Fruit fly (Drosophila melanogaster) whole organism, embryonic: Measurements from ENCODE around the gene CG13694.

Source experiments
- Atf-2 ChIP-seq: fragments of 200-800 bp; sonication (Bioruptor generic); optimal IDR thresholded peaks from 2 replicates; lab custom pipeline; 2016; ENCODE audit warnings: missing biosample characterization, missing genetic modification characterization
- BEAF-32 ChIP-seq: fragments of 200-800 bp; sonication (Bioruptor generic); optimal IDR thresholded peaks from 3 replicates; lab custom pipeline; 2017; ENCODE audit warnings: missing biosample characterization, missing genetic modification characterization, mild to moderate bottlenecking, moderate library complexity, missing genetic modification reagents
- Bgb ChIP-seq: fragments of 200-800 bp; sonication (Bioruptor generic); IDR thresholded peaks from 2 replicates; pipeline ENCODE4 v1.3.6; 2022; ENCODE audit warnings: missing biosample characterization, missing genetic modification characterization; ENCODE audit not compliant: partially characterized antibody
- C15 ChIP-seq: fragments of 200-800 bp; sonication (Bioruptor generic); IDR thresholded peaks from 3 replicates; pipeline ENCODE4 v1.3.6; 2022; ENCODE audit warnings: missing biosample characterization, missing genetic modification characterization
- CG1024 ChIP-seq: fragments of 200-800 bp; sonication (Bioruptor generic); IDR thresholded peaks from 2 replicates; pipeline ENCODE4 v1.3.6; 2022; ENCODE audit warnings: missing biosample characterization, missing genetic modification characterization
- CG10565 ChIP-seq: fragments of 200-800 bp; sonication (Bioruptor generic); optimal IDR thresholded peaks from 3 replicates; lab custom pipeline; 2016; ENCODE audit warnings: missing biosample characterization, mild to moderate bottlenecking, missing genetic modification characterization
- CG11085 ChIP-seq: fragments of 200-800 bp; sonication (Bioruptor generic); IDR thresholded peaks from 2 replicates; pipeline ENCODE4 v1.3.6; 2022; ENCODE audit warnings: missing biosample characterization, missing genetic modification characterization
- CG12155 ChIP-seq: fragments of 200-800 bp; sonication (Bioruptor generic); optimal IDR thresholded peaks from 3 replicates; lab custom pipeline; 2016; ENCODE audit warnings: missing biosample characterization, missing genetic modification characterization
- CG14667 ChIP-seq: fragments of 200-800 bp; sonication (Bioruptor generic); IDR thresholded peaks from 2 replicates; pipeline ENCODE4 v1.3.6; 2022; ENCODE audit warnings: missing biosample characterization, missing genetic modification characterization
- CG15601 ChIP-seq: fragments of 200-800 bp; sonication (Bioruptor generic); optimal IDR thresholded peaks from 3 replicates; lab custom pipeline; 2019; ENCODE audit warnings: missing biosample characterization, mild to moderate bottlenecking, missing genetic modification characterization, moderate library complexity
- CG16813 ChIP-seq: fragments of 200-800 bp; sonication (Bioruptor generic); IDR thresholded peaks from 3 replicates; pipeline ENCODE4 v1.3.6; 2022; ENCODE audit warnings: missing biosample characterization, missing genetic modification characterization; ENCODE audit not compliant: partially characterized antibody
- CG17361 ChIP-seq: fragments of 200-800 bp; sonication (Bioruptor generic); IDR thresholded peaks from 3 replicates; pipeline ENCODE4 v1.3.6; 2022; ENCODE audit warnings: missing biosample characterization, missing genetic modification characterization
- CG18599 ChIP-seq: fragments of 200-800 bp; sonication (Bioruptor generic); optimal IDR thresholded peaks from 3 replicates; lab custom pipeline; 2017; ENCODE audit warnings: missing biosample characterization, missing genetic modification characterization, mild to moderate bottlenecking, moderate library complexity, missing genetic modification reagents
- CG2712 ChIP-seq: fragments of 200-800 bp; optimal IDR thresholded peaks from 3 replicates; lab custom pipeline; 2019; ENCODE audit warnings: missing biosample characterization, mild to moderate bottlenecking, missing genetic modification characterization, moderate library complexity
- CG30403 ChIP-seq: fragments of 200-800 bp; sonication (Bioruptor generic); optimal IDR thresholded peaks from 3 replicates; lab custom pipeline; 2016; ENCODE audit warnings: missing biosample characterization, missing genetic modification characterization
- CG3847 ChIP-seq: fragments of 200-800 bp; sonication (Bioruptor generic); IDR thresholded peaks from 2 replicates; pipeline ENCODE4 v1.3.6; 2022; ENCODE audit warnings: missing biosample characterization, missing genetic modification characterization
- CG4282 ChIP-seq: fragments of 200-800 bp; sonication (Bioruptor generic); optimal IDR thresholded peaks from 2 replicates; lab custom pipeline; 2016; ENCODE audit warnings: missing biosample characterization, missing genetic modification characterization
- CG4707 ChIP-seq: fragments of 200-800 bp; sonication (Bioruptor generic); optimal IDR thresholded peaks from 2 replicates; lab custom pipeline; 2018; ENCODE audit warnings: missing biosample characterization, mild to moderate bottlenecking, missing genetic modification characterization, moderate library complexity
- CG8281 ChIP-seq: fragments of 200-800 bp; sonication (Bioruptor generic); optimal IDR thresholded peaks from 2 replicates; lab custom pipeline; 2018; ENCODE audit warnings: missing biosample characterization, mild to moderate bottlenecking, missing genetic modification characterization, moderate library complexity
- CG9609 ChIP-seq: fragments of 200-800 bp; sonication (Bioruptor generic); optimal IDR thresholded peaks from 3 replicates; lab custom pipeline; 2016; ENCODE audit warnings: missing biosample characterization, missing genetic modification characterization
- CG9876 ChIP-seq: fragments of 200-800 bp; sonication (Bioruptor generic); optimal IDR thresholded peaks from 2 replicates; lab custom pipeline; 2016; ENCODE audit warnings: missing biosample characterization, missing genetic modification characterization
- CrebB ChIP-seq: fragments of 200-800 bp; sonication (Bioruptor generic); optimal IDR thresholded peaks from 3 replicates; lab custom pipeline; 2018; ENCODE audit warnings: missing biosample characterization, mild to moderate bottlenecking, missing genetic modification characterization
- Dad ChIP-seq: fragments of 200-800 bp; sonication (Bioruptor generic); optimal IDR thresholded peaks from 3 replicates; lab custom pipeline; 2016; ENCODE audit warnings: missing biosample characterization, missing genetic modification characterization
- Dbx ChIP-seq: fragments of 200-800 bp; sonication (Bioruptor generic); IDR thresholded peaks from 3 replicates; pipeline ENCODE4 v1.3.6; 2022; ENCODE audit warnings: missing biosample characterization, missing genetic modification characterization
- Hsf ChIP-seq: fragments of 200-800 bp; sonication (Bioruptor generic); optimal IDR thresholded peaks from 3 replicates; lab custom pipeline; 2016; ENCODE audit warnings: missing biosample characterization, missing genetic modification characterization
- MTF-1 ChIP-seq: fragments of 200-800 bp; sonication (Bioruptor generic); optimal IDR thresholded peaks from 2 replicates; lab custom pipeline; 2018; ENCODE audit warnings: missing biosample characterization, mild to moderate bottlenecking, missing genetic modification characterization, borderline replicate concordance
- Med ChIP-seq: fragments of 200-800 bp; sonication (Bioruptor generic); peaks from one replicate; lab custom pipeline; 2016; ENCODE audit warnings: missing biosample characterization, missing genetic modification characterization, mild to moderate bottlenecking, inconsistent platforms, moderate library complexity
- Nf-YA ChIP-seq: fragments of 200-800 bp; sonication (Bioruptor generic); IDR thresholded peaks from 2 replicates; pipeline ENCODE4 v1.3.6; 2022; ENCODE audit warnings: missing biosample characterization, missing genetic modification characterization
- Optix ChIP-seq: fragments of 200-800 bp; sonication (Bioruptor generic); IDR thresholded peaks from 3 replicates; pipeline ENCODE4 v1.3.6; 2022; ENCODE audit warnings: missing biosample characterization, missing genetic modification characterization
- Usf ChIP-seq: fragments of 200-800 bp; sonication (Bioruptor generic); optimal IDR thresholded peaks from 2 replicates; lab custom pipeline; 2017; ENCODE audit warnings: missing genotype, missing biosample characterization, missing genetic modification characterization
- ab ChIP-seq: fragments of 200-800 bp; sonication (Bioruptor generic); optimal IDR thresholded peaks from 2 replicates; lab custom pipeline; 2016; ENCODE audit warnings: missing biosample characterization, missing genetic modification characterization
- al ChIP-seq: fragments of 200-800 bp; sonication (Bioruptor generic); IDR thresholded peaks from 2 replicates; pipeline ENCODE4 v1.3.6; 2022; ENCODE audit warnings: missing biosample characterization, missing genetic modification characterization
- amos ChIP-seq: fragments of 200-800 bp; sonication (Bioruptor generic); IDR thresholded peaks from 2 replicates; pipeline ENCODE4 v1.3.6; 2022; ENCODE audit warnings: missing biosample characterization, missing genetic modification characterization; ENCODE audit not compliant: partially characterized antibody
- ara ChIP-seq: fragments of 200-800 bp; sonication (Bioruptor generic); IDR thresholded peaks from 2 replicates; pipeline ENCODE4 v1.3.6; 2022; ENCODE audit warnings: missing biosample characterization, missing genetic modification characterization
- bcd ChIP-seq: fragments of 200-800 bp; sonication (Bioruptor generic); optimal IDR thresholded peaks from 2 replicates; lab custom pipeline; 2017; ENCODE audit warnings: missing biosample characterization, mild to moderate bottlenecking, missing genetic modification characterization
- br ChIP-seq: fragments of >200 bp; optimal IDR thresholded peaks from 2 replicates; lab custom pipeline; 2017
- caup ChIP-seq: fragments of 200-800 bp; sonication (Bioruptor generic); optimal IDR thresholded peaks from 3 replicates; lab custom pipeline; 2017; ENCODE audit warnings: missing biosample characterization, mild to moderate bottlenecking, missing genetic modification characterization, moderate library complexity; ENCODE audit not compliant: severe bottlenecking
- ewg ChIP-seq: fragments of 200-800 bp; sonication (Bioruptor generic); optimal IDR thresholded peaks from 3 replicates; lab custom pipeline; 2017; ENCODE audit warnings: mild to moderate bottlenecking, missing biosample characterization, missing genetic modification reagents, missing genetic modification characterization
- eyg ChIP-seq: fragments of 200-800 bp; sonication (Bioruptor generic); optimal IDR thresholded peaks from 3 replicates; lab custom pipeline; 2016; ENCODE audit warnings: missing biosample characterization, missing genetic modification characterization
- gro ChIP-seq: fragments of 200-800 bp; sonication (Bioruptor generic); optimal IDR thresholded peaks from 2 replicates; lab custom pipeline; 2016; ENCODE audit warnings: missing biosample characterization, missing genetic modification characterization
- gt ChIP-seq: fragments of 200-800 bp; sonication (Bioruptor generic); IDR thresholded peaks from 2 replicates; pipeline ENCODE4 v1.3.6; 2022; ENCODE audit warnings: missing biosample characterization, missing genetic modification characterization
- insv ChIP-seq, 2 experiments: fragments of 200-800 bp; sonication (Bioruptor generic); optimal IDR thresholded peaks; 3 replicates each; lab custom pipeline; 2016 to 2018; ENCODE audit warnings: missing biosample characterization in 2 of 2, missing genetic modification characterization in 2 of 2
- inv ChIP-seq: fragments of 200-800 bp; sonication (Bioruptor generic); IDR thresholded peaks from 2 replicates; pipeline ENCODE4 v1.3.6; 2022; ENCODE audit warnings: missing biosample characterization, missing genetic modification characterization; ENCODE audit not compliant: partially characterized antibody
- jing ChIP-seq: fragments of 200-800 bp; sonication (Bioruptor generic); optimal IDR thresholded peaks from 2 replicates; lab custom pipeline; 2018; ENCODE audit warnings: missing biosample characterization, mild to moderate bottlenecking, missing genetic modification characterization
- lbe ChIP-seq: fragments of 200-800 bp; sonication (Bioruptor generic); optimal IDR thresholded peaks from 2 replicates; lab custom pipeline; 2016; ENCODE audit warnings: missing biosample characterization, mild to moderate bottlenecking, missing genetic modification characterization
- lola ChIP-seq, 3 experiments: fragments of >200 bp in 2 of 3; fragments of 200-800 bp in 1 of 3; sonication (Bioruptor generic) in 1 of 3; optimal IDR thresholded peaks; 2 replicates each; lab custom pipeline; 2017 to 2019; ENCODE audit warnings: missing biosample characterization in 3 of 3, missing genetic modification characterization in 3 of 3, mild to moderate bottlenecking in 1 of 3, moderate library complexity in 1 of 3
- nom ChIP-seq: fragments of 200-800 bp; sonication (Bioruptor generic); optimal IDR thresholded peaks from 2 replicates; lab custom pipeline; 2017; ENCODE audit warnings: missing biosample characterization, missing genetic modification characterization, mild to moderate bottlenecking, moderate library complexity, missing genetic modification reagents
- pho ChIP-seq: fragments of 200-800 bp; sonication (Bioruptor generic); optimal IDR thresholded peaks from 2 replicates; lab custom pipeline; 2016; ENCODE audit warnings: missing biosample characterization, missing genetic modification characterization
- tx ChIP-seq: fragments of 200-800 bp; sonication (Bioruptor generic); optimal IDR thresholded peaks from 2 replicates; lab custom pipeline; 2016; ENCODE audit warnings: missing biosample characterization, missing genetic modification characterization
- unpg ChIP-seq: fragments of 200-800 bp; sonication (Bioruptor generic); optimal IDR thresholded peaks from 3 replicates; lab custom pipeline; 2018; ENCODE audit warnings: missing biosample characterization, mild to moderate bottlenecking, missing genetic modification characterization, moderate library complexity

Gene CG13694

dm6 chr2L:87255-87723, 29.0 kb downstream of the CG13694 start, which contains the start of gene net (continued):
- TF ChIP-seq lola (GFP tag; optimal IDR thresholded peaks at IDR 0.05; lab: Kevin White, UChicago) (peak in 1 of 3 experiments; percentile 69), Dbx (GFP tag; lab: Robert Waterston, UW) (peak; percentile 58), CG3847 (GFP tag; lab: Robert Waterston, UW) (no peak; the same call in 1 of the 2 replicates), ara (peak; percentile 58; the same call in 1 of the 2 replicates), CG17361 (GFP tag; lab: Robert Waterston, UW) (peak; percentile 77), Optix (GFP tag; lab: Robert Waterston, UW) (no peak), insv (GFP tag; optimal IDR thresholded peaks at IDR 0.05; lab: Kevin White, UChicago) (peak in 1 of 2 experiments; percentile 52), CG1024 (GFP tag; lab: Robert Waterston, UW) (no peak), CG11085 (no peak), tx (GFP tag; lab: Kevin White, UChicago) (no peak), Nf-YA (no peak), Usf (no peak), Atf-2 (GFP tag; lab: Kevin White, UChicago) (no peak), lbe (GFP tag; lab: Kevin White, UChicago) (peak; percentile 56), MTF-1 (no peak), gro (GFP tag; lab: Kevin White, UChicago) (no peak), nom (GFP tag; lab: Kevin White, UChicago) (peak; percentile 62), CG30403 (GFP tag; lab: Kevin White, UChicago) (peak; percentile 73), eyg (GFP tag; lab: Kevin White, UChicago) (no peak), al (GFP tag; lab: Robert Waterston, UW) (no peak; the same call in 1 of the 2 replicates), gt (GFP tag; lab: Robert Waterston, UW) (no peak), CG4282 (GFP tag; lab: Kevin White, UChicago) (no peak), CG12155 (peak; percentile 47), CG15601 (peak; percentile 92), jing (GFP tag; lab: Kevin White, UChicago) (peak; percentile 14), CG18599 (GFP tag; lab: Kevin White, UChicago) (peak; percentile 89), caup (peak; percentile 69), CG9609 (GFP tag; lab: Kevin White, UChicago) (no peak), CG4707 (GFP tag; lab: Kevin White, UChicago) (peak; percentile 31), CG8281 (tag; lab: Kevin White, UChicago) (peak; percentile 58), Hsf (GFP tag; lab: Kevin White, UChicago) (peak; percentile 9), amos (GFP tag; lab: Robert Waterston, UW) (no peak), bcd (peak; percentile 73), BEAF-32 (GFP tag; lab: Kevin White, UChicago) (no peak), ewg (GFP tag; lab: Kevin White, UChicago) (peak; percentile 38), Med (GFP tag; lab: Kevin White, UChicago) (peak; percentile 84), CG9876 (GFP tag; lab: Kevin White, UChicago) (no peak), CG2712 (tag; lab: Kevin White, UChicago) (peak; percentile 80), br (no peak), unpg (GFP tag; lab: Kevin White, UChicago) (peak; percentile 63), CG14667 (no peak), Bgb (GFP tag; lab: Robert Waterston, UW) (peak; percentile 18; the same call in 1 of the 2 replicates), pho (GFP tag; lab: Kevin White, UChicago) (peak; percentile 5), ab (GFP tag; lab: Kevin White, UChicago) (no peak), Dad (GFP tag; lab: Kevin White, UChicago) (no peak), CG10565 (GFP tag; lab: Kevin White, UChicago) (no peak), inv (GFP tag; lab: Robert Waterston, UW) (no peak), CG16813 (GFP tag; lab: Robert Waterston, UW) (no peak), C15 (no peak), CrebB (peak; percentile 11)
